Fruit fly (Drosophila melanogaster): ENCODE results near the gene tna.

The tna gene

dm6 chr3L:10843273-10843672, 7.9 kb downstream of the tna start (continued):
- TF ChIP-seq CG30431 (GFP tag; optimal IDR thresholded peaks at IDR 0.05) (peak; percentile 41), tio (GFP tag; optimal IDR thresholded peaks at IDR 0.05) (peak; percentile 37), vvl (GFP tag; IDR thresholded peaks at IDR 0.05) (peak; percentile 41; the same call in 1 of the 2 replicates), Jarid2 (GFP tag; optimal IDR thresholded peaks at IDR 0.05) (peak; percentile 7), Awh (GFP tag; IDR thresholded peaks at IDR 0.05) (no peak), CG6854 (GFP tag; optimal IDR thresholded peaks at IDR 0.05) (no peak), Ets97D (GFP tag; optimal IDR thresholded peaks at IDR 0.05) (no peak), ftz-f1 (GFP tag; optimal IDR thresholded peaks at IDR 0.05) (no peak), dysf (GFP tag; IDR thresholded peaks at IDR 0.05) (peak; percentile 47; the same call in 1 of the 3 replicates), pho (GFP tag; optimal IDR thresholded peaks at IDR 0.05) (no peak), emc (GFP tag; optimal IDR thresholded peaks at IDR 0.05) (no peak), Med (GFP tag) (peak; percentile 42), Dip2 (GFP tag; IDR thresholded peaks at IDR 0.05) (no peak), CG11085 (GFP tag; IDR thresholded peaks at IDR 0.05) (no peak), CG2678 (tag; optimal IDR thresholded peaks at IDR 0.05) (peak; percentile 80), bcd (GFP tag; optimal IDR thresholded peaks at IDR 0.05) (peak; percentile 54), CG10654 (GFP tag; optimal IDR thresholded peaks at IDR 0.05) (peak; percentile 18), CG6765 (GFP tag; optimal IDR thresholded peaks at IDR 0.05) (no peak), sens (GFP tag) (peak; percentile 82), CG31441 (GFP tag; IDR thresholded peaks at IDR 0.05) (peak; percentile 78), az2 (GFP tag; optimal IDR thresholded peaks at IDR 0.05) (peak; percentile 53), tap (tag; optimal IDR thresholded peaks at IDR 0.05) (peak; percentile 45), ase (GFP tag; IDR thresholded peaks at IDR 0.05) (no peak), Doc2 (GFP tag; IDR thresholded peaks at IDR 0.05) (no peak), CG6813 (GFP tag; optimal IDR thresholded peaks at IDR 0.05) (peak; percentile 72), lmd (GFP tag; IDR thresholded peaks at IDR 0.05) (peak; percentile 22; the same call in 1 of the 2 replicates), tin (GFP tag; optimal IDR thresholded peaks at IDR 0.05) (peak; percentile 29), CG14710 (tag; optimal IDR thresholded peaks at IDR 0.05) (peak; percentile 81), disco-r (GFP tag; optimal IDR thresholded peaks at IDR 0.05) (no peak), ac (GFP tag; optimal IDR thresholded peaks at IDR 0.05) (no peak)

DNA sequence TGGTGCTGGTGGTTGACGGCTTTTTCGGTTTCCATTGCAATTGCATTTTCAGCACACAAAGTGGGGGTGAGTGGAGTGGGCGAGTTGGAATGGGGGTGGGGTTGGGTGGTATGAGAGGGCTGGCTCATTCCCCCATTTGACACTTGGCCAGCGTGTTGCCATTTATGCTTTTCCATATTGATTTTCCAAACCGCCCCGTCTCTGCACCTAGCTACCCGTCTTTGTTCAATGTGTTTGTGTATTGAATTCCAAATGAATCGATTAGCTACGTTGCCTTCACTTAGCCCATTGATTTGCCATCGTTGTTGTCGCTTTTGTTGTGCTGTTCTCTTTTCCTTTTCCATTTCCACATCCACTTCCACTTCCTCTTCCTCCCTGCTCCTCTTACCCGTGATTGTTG, 8.4 kb downstream of the tna start:
- TF ChIP-seq CG2712 (tag; optimal IDR thresholded peaks at IDR 0.05) (no peak), h (optimal IDR thresholded peaks at IDR 0.05) (no peak), Fer1 (GFP tag; optimal IDR thresholded peaks at IDR 0.05) (no peak), CG5180 (GFP tag; optimal IDR thresholded peaks at IDR 0.05) (no peak), Adf1 (GFP tag; IDR thresholded peaks at IDR 0.05) (no peak), CG7928 (GFP tag; optimal IDR thresholded peaks at IDR 0.05) (no peak), CG4282 (GFP tag; optimal IDR thresholded peaks at IDR 0.05) (no peak), PHDP (tag; optimal IDR thresholded peaks at IDR 0.05) (no peak), pan (optimal IDR thresholded peaks at IDR 0.05) (no peak), pan (GFP tag; optimal IDR thresholded peaks at IDR 0.05 in 1 of 2, IDR thresholded peaks at IDR 0.05 in 1 of 2) (peak in 1 of 2 experiments; percentile 1), ERR (GFP tag; optimal IDR thresholded peaks at IDR 0.05) (no peak), Dfd (GFP tag; optimal IDR thresholded peaks at IDR 0.05) (no peak), CG9797 (GFP tag; optimal IDR thresholded peaks at IDR 0.05) (no peak), onecut (GFP tag; IDR thresholded peaks at IDR 0.05) (peak; percentile 93), Gsc (GFP tag; IDR thresholded peaks at IDR 0.05) (no peak), HmgD (GFP tag; optimal IDR thresholded peaks at IDR 0.05) (no peak), gsb-n (tag; optimal IDR thresholded peaks at IDR 0.05) (peak; percentile 36), emc (GFP tag; optimal IDR thresholded peaks at IDR 0.05) (no peak), pros (GFP tag; optimal IDR thresholded peaks at IDR 0.05) (peak; percentile 32), CG2199 (GFP tag; IDR thresholded peaks at IDR 0.05) (peak; percentile 60; the same call in 2 of the 3 replicates), CG7745 (tag; optimal IDR thresholded peaks at IDR 0.05) (no peak), CG3281 (GFP tag; optimal IDR thresholded peaks at IDR 0.05) (no peak), lmd (GFP tag; IDR thresholded peaks at IDR 0.05) (no peak), crol (GFP tag; IDR thresholded peaks at IDR 0.05) (peak; percentile 38), z (GFP tag; IDR thresholded peaks at IDR 0.05) (no peak), Ets97D (GFP tag; optimal IDR thresholded peaks at IDR 0.05) (no peak), cg (GFP tag; optimal IDR thresholded peaks at IDR 0.05) (peak; percentile 4)

Measured in whole organism, embryonic.